Fruit fly (Drosophila melanogaster): ENCODE results near the gene ine.

ine gene

DNA sequence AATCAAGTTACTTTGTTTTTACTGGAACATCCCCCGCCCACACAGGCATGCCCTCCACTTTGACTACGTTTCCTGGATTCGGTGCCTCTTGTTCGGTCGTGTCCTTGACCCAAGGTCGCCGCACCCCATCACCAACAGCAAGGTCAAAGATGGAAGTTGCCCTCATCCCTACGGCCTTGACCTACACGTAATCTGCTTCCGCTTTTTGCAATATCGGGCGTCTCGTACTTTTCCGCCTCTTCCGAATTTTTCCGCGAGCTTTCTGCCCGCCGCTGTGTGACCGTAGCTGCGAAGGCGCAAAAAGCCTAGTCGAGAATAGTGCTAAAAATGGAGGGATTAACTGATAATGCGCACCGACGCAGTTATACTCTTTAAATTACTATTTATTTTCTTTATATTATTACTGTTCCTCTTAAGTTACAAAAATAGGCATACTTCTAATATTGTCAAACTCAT, 20.3 kb downstream of the ine start, which contains the start of gene Gs1l (continued):
- TF ChIP-seq ase (GFP tag; IDR thresholded peaks at IDR 0.05) (no peak), Atf6 (GFP tag; IDR thresholded peaks at IDR 0.05) (no peak), CG11695 (GFP tag; IDR thresholded peaks at IDR 0.05) (no peak), CG3726 (GFP tag; IDR thresholded peaks at IDR 0.05) (no peak), CG15696 (tag; optimal IDR thresholded peaks at IDR 0.05) (no peak), CG13894 (tag; optimal IDR thresholded peaks at IDR 0.05) (peak; percentile 54), nerfin-1 (tag; optimal IDR thresholded peaks at IDR 0.05) (no peak), Aef1 (GFP tag; IDR thresholded peaks at IDR 0.05) (no peak; the same call in 2 of the 3 replicates), wdn (GFP tag; IDR thresholded peaks at IDR 0.05) (no peak), dysf (GFP tag; IDR thresholded peaks at IDR 0.05) (no peak; the same call in 2 of the 3 replicates), sd (tag; optimal IDR thresholded peaks at IDR 0.05) (peak; percentile 56), Fer3 (tag; optimal IDR thresholded peaks at IDR 0.05) (peak; percentile 5), CG16815 (GFP tag; optimal IDR thresholded peaks at IDR 0.05) (no peak), scrt (GFP tag; optimal IDR thresholded peaks at IDR 0.05) (no peak), CG10543 (GFP tag; optimal IDR thresholded peaks at IDR 0.05) (no peak), crc (GFP tag; optimal IDR thresholded peaks at IDR 0.05) (no peak), CG6813 (GFP tag; optimal IDR thresholded peaks at IDR 0.05) (no peak), Adf1 (GFP tag; IDR thresholded peaks at IDR 0.05) (no peak), unpg (GFP tag; optimal IDR thresholded peaks at IDR 0.05) (peak; percentile 34), CG3065 (GFP tag; optimal IDR thresholded peaks at IDR 0.05) (no peak), B-H2 (GFP tag; optimal IDR thresholded peaks at IDR 0.05) (peak; percentile 66), CG10147 (GFP tag; optimal IDR thresholded peaks at IDR 0.05) (peak; percentile 24), NC2α (GFP tag; optimal IDR thresholded peaks at IDR 0.05) (no peak), CG13775 (GFP tag; optimal IDR thresholded peaks at IDR 0.05) (no peak), CG18764 (GFP tag; optimal IDR thresholded peaks at IDR 0.05) (no peak), Spps (tag; optimal IDR thresholded peaks at IDR 0.05) (no peak), kay (GFP tag; optimal IDR thresholded peaks at IDR 0.05) (no peak), Asciz (GFP tag; optimal IDR thresholded peaks at IDR 0.05) (no peak), Nf-YA (GFP tag; IDR thresholded peaks at IDR 0.05) (no peak), CG6175 (GFP tag; IDR thresholded peaks at IDR 0.05) (no peak), CG11696 (GFP tag; IDR thresholded peaks at IDR 0.05) (0 out of 2 replicates have a peak, but pooled peaks have one; percentile 8), CG7556 (GFP tag; optimal IDR thresholded peaks at IDR 0.05) (no peak), CG7928 (GFP tag; optimal IDR thresholded peaks at IDR 0.05) (no peak), CG3163 (GFP tag; optimal IDR thresholded peaks at IDR 0.05) (no peak), Bteb2 (GFP tag; optimal IDR thresholded peaks at IDR 0.05) (no peak), CG14667 (GFP tag; IDR thresholded peaks at IDR 0.05) (no peak), Neu2 (GFP tag; optimal IDR thresholded peaks at IDR 0.05; ENCODE audit: borderline replicate concordance) (no peak), CG10462 (GFP tag; optimal IDR thresholded peaks at IDR 0.05) (no peak), luna (GFP tag; optimal IDR thresholded peaks at IDR 0.05) (no peak), dm (GFP tag; optimal IDR thresholded peaks at IDR 0.05) (no peak), cato (GFP tag; optimal IDR thresholded peaks at IDR 0.05; ENCODE audit: borderline replicate concordance) (no peak), salm (tag; optimal IDR thresholded peaks at IDR 0.05) (no peak), CG6765 (GFP tag; optimal IDR thresholded peaks at IDR 0.05) (no peak), MTF-1 (GFP tag; optimal IDR thresholded peaks at IDR 0.05; ENCODE audit: borderline replicate concordance) (no peak), Hr3 (GFP tag; optimal IDR thresholded peaks at IDR 0.05) (no peak), CG5953 (GFP tag; IDR thresholded peaks at IDR 0.05) (no peak), pho (GFP tag; optimal IDR thresholded peaks at IDR 0.05) (no peak), CG7745 (tag; optimal IDR thresholded peaks at IDR 0.05) (no peak), dati (GFP tag; IDR thresholded peaks at IDR 0.05) (no peak), CG4404 (GFP tag; IDR thresholded peaks at IDR 0.05) (no peak), pan (optimal IDR thresholded peaks at IDR 0.05) (no peak), pan (GFP tag; optimal IDR thresholded peaks at IDR 0.05 in 1 of 2, IDR thresholded peaks at IDR 0.05 in 1 of 2) (no peak)
